Worm (Caenorhabditis elegans): ENCODE results near the gene M163.1.
A peak's percentile ranks its signal among the peaks of the same experiment; 100 is the strongest.
"Not testable (repeated sequence)": the region's sequence is repeated elsewhere in the genome, so short reads cannot be mapped to it uniquely, and the experiment has no call there.

Gene M163.1

DNA sequence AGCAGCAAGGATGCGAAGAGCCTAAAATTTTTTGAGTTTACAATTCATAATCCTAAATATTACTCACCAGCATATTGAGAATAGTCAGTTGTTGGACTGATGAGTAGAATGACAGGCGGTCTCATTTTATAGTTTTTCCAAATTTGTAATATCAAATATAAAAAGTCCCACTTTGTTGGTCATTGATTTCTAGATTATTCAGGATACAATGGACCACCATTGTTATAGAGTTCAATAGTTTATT lies 21.4 kb upstream of the M163.1 start, which contains the start of gene nspc-17:
Gene nspc-17 (minus strand): TSS at position 101 of the 244 bp plus-strand sequence.
- not testable (repeated sequence) for TF ChIP-seq nhr-80, B0261.1, chd-7 (tag; optimal IDR thresholded peaks at IDR 0.05)

DNA sequence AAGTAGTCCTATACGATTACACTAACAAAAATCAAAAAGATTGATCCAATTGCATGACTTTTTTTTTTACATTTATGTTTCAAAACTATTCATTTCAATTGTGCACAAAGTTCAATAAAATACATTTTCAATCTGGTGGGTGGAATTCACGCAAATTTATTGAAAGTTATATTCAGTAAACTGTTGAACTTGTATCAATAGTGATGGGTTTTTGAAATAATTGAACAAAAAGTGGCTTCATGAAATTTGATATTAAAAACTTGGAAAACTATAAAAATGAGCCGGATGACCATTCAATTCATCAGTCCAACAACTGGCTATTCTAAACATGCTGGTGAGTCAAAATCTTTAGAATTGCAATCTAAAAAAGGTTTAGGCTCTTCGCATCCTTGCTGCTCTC lies 19.7 kb upstream of the M163.1 start, which contains the start of gene nspc-16:
Gene nspc-16 (plus strand): TSS at position 301 of the 400 bp plus-strand sequence.
- TF ChIP-seq mes-4 (tag; optimal IDR thresholded peaks at IDR 0.05), result no peak
- TF ChIP-seq F52B5.7 (tag; optimal IDR thresholded peaks at IDR 0.05), result no peak
- TF ChIP-seq lin-54 (GFP tag; optimal IDR thresholded peaks at IDR 0.05), result no peak
- TF ChIP-seq somi-1 (GFP tag; optimal IDR thresholded peaks at IDR 0.05), result no peak
- TF ChIP-seq ceh-40 (GFP tag; IDR thresholded peaks at IDR 0.05), result no peak

- no peak for TF ChIP-seq athp-1 (tag; optimal IDR thresholded peaks at IDR 0.05)
- TF ChIP-seq akir-1 (GFP tag; optimal IDR thresholded peaks at IDR 0.05), result no peak
- no peak for TF ChIP-seq tbx-9 (tag; optimal IDR thresholded peaks at IDR 0.05; ENCODE audit: borderline replicate concordance)
- no peak for TF ChIP-seq hlh-26 (GFP tag; conservative IDR thresholded peaks at IDR 0.05)
These were observed 16.8 kb upstream of the M163.1 start, which contains the start of gene D1025.1 for ce11 chrX:14520463-14520862. D1025.1 (plus strand) TSS chrX:14520763.

ce11 chrX:14517842-14518241 lies 14.2 kb upstream of the M163.1 start:
- TF ChIP-seq ccch-3 (GFP tag; optimal IDR thresholded peaks at IDR 0.05) (no peak), ceh-100 (GFP tag; IDR thresholded peaks at IDR 0.05) (no peak), F52B5.7 (tag; optimal IDR thresholded peaks at IDR 0.05) (no peak), pbrm-1 (GFP tag; IDR thresholded peaks at IDR 0.05) (no peak), snpc-4 (GFP tag; optimal IDR thresholded peaks at IDR 0.05) (no peak), snpc-4 (tag; optimal IDR thresholded peaks at IDR 0.05) (peak in 2 of 4 experiments; percentile 41 to 66), zim-3 (tag; optimal IDR thresholded peaks at IDR 0.05) (no peak), zfh-2 (GFP tag; conservative IDR thresholded peaks at IDR 0.05) (peak; percentile 60; the same call in 1 of the 2 replicates), Y67H2A.10 (GFP tag; conservative IDR thresholded peaks at IDR 0.05) (no peak)

- peak; percentile 20 for TF ChIP-seq nhr-80 (tag; optimal IDR thresholded peaks at IDR 0.05)
- TF ChIP-seq ceh-58 (GFP tag; IDR thresholded peaks at IDR 0.05), result no peak
These were observed 12.9 kb upstream of the M163.1 start, which contains the start of gene D1025.10 for ce11 chrX:14516560-14516959. D1025.10 (plus strand) TSS chrX:14516860.

DNA sequence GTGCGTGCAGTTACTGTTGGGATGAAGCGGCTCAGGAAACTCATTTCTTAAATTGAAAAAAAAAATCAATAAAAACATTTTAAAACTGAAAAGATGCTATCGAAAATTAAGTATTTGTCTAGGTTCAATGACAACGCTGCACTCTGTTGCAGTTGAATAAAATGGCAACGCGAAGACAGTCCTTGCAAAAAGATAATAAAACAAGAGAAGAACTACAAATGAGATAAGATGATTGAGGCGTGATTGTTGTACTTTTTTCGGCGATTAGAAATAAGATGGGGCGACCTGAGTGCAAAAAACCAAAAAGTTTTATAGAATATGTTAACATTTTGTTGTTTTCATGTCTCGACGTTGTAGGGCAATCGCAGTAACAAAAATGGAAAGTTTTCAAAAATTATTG lies 11.4 kb upstream of the M163.1 start, which contains the start of gene gcsh-1:
Gene gcsh-1 (minus strand): TSS at position 46 of the 400 bp plus-strand sequence.
- TF ChIP-seq nhr-80 (tag; optimal IDR thresholded peaks at IDR 0.05), result peak; percentile 66
- TF ChIP-seq ceh-100 (GFP tag; IDR thresholded peaks at IDR 0.05), result no peak

DNA sequence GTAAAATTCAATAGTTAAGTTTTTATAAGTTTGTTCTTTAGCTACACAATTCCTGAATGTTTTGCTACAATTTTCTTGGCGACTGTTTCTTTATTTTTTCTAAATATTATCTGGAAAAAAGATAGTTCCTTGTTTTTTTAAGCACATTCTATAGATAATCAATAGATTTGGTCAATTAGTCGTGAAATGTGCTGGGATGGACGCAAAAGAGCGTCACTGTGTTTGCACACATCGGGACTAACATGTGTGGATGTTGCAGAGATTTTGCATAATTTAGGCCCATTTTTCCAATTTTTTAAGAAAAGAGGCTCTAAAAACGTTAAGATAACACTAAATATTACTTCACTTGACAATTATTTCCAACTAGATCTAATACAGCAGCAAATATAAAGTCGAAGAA lies 9.8 kb upstream of the M163.1 start:
- TF ChIP-seq K11D2.4 (GFP tag; IDR thresholded peaks at IDR 0.05), result no peak
- no peak for TF ChIP-seq nhr-179 (tag; optimal IDR thresholded peaks at IDR 0.05)
- no peak for TF ChIP-seq C17E4.6 (GFP tag; IDR thresholded peaks at IDR 0.05)
- no peak for TF ChIP-seq ekl-4 (GFP tag; IDR thresholded peaks at IDR 0.05)
- TF ChIP-seq attf-6 (GFP tag; IDR thresholded peaks at IDR 0.05), result no peak
- TF ChIP-seq pha-4 (tag; optimal IDR thresholded peaks at IDR 0.05), result no peak
- no peak for TF ChIP-seq hmg-1.2 (GFP tag; IDR thresholded peaks at IDR 0.05)
- TF ChIP-seq dpff-1 (tag; optimal IDR thresholded peaks at IDR 0.05), result no peak
- no peak for TF ChIP-seq K12H6.12 (tag; optimal IDR thresholded peaks at IDR 0.05)
- no peak for TF ChIP-seq xnd-1 (tag; optimal IDR thresholded peaks at IDR 0.05)
- TF ChIP-seq bed-1 (GFP tag; IDR thresholded peaks at IDR 0.05), result no peak
- no peak for TF ChIP-seq F57C9.4 (tag; optimal IDR thresholded peaks at IDR 0.05)
- TF ChIP-seq ztf-18 (tag; optimal IDR thresholded peaks at IDR 0.05), result no peak

All from whole organism, young adult.